Worm (Caenorhabditis elegans): ENCODE data around the gene Y77E11A.7.

- TF ChIP-seq med-1 (GFP tag; optimal IDR thresholded peaks at IDR 0.05; ENCODE audit: insufficient read depth) (no peak), T22C8.4 (GFP tag; IDR thresholded peaks at IDR 0.05) (no peak), tab-1 (GFP tag; IDR thresholded peaks at IDR 0.05) (no peak), ztf-23 (GFP tag; IDR thresholded peaks at IDR 0.05) (no peak), ref-1 (GFP tag; conservative IDR thresholded peaks at IDR 0.05) (no peak), flt-1 (GFP tag; IDR thresholded peaks at IDR 0.05) (no peak), klf-2 (GFP tag; conservative IDR thresholded peaks at IDR 0.05) (no peak), cog-1 (tag; optimal IDR thresholded peaks at IDR 0.05) (no peak)
Observed at ce11 chrIV:1430261-1430660, 10.6 kb upstream of the Y77E11A.7 start, which contains the start of gene Y77E11A.23.
